Fruit fly (Drosophila melanogaster) whole organism, embryonic: Measurements from ENCODE around the gene CG4004.
A peak's percentile ranks its signal among the peaks of the same experiment; 100 is the strongest.

Experiments
- Atf6 ChIP-seq: fragments of 200-800 bp; sonication (Bioruptor generic); IDR thresholded peaks from 2 replicates; pipeline ENCODE4 v1.3.6; 2022; ENCODE audit warnings: missing biosample characterization, missing genetic modification characterization
- CG10654 ChIP-seq: fragments of 200-800 bp; sonication (Bioruptor generic); optimal IDR thresholded peaks from 2 replicates; lab custom pipeline; 2016; ENCODE audit warnings: missing biosample characterization, missing genetic modification characterization
- CG11456 ChIP-seq: fragments of 200-800 bp; sonication (Bioruptor generic); IDR thresholded peaks from 3 replicates; pipeline ENCODE4 v1.3.6; 2022; ENCODE audit warnings: missing biosample characterization, missing genetic modification characterization
- CG11504 ChIP-seq: fragments of 200-800 bp; sonication (Bioruptor generic); optimal IDR thresholded peaks from 3 replicates; lab custom pipeline; 2019; ENCODE audit warnings: missing biosample characterization, mild to moderate bottlenecking, missing genetic modification characterization, moderate library complexity
- CG13287 ChIP-seq: fragments of 200-800 bp; sonication (Bioruptor generic); IDR thresholded peaks from 2 replicates; pipeline ENCODE4 v1.3.6; 2022; ENCODE audit warnings: missing biosample characterization, missing genetic modification characterization; ENCODE audit not compliant: partially characterized antibody
- CG15479 ChIP-seq: fragments of 200-800 bp; sonication (Bioruptor generic); optimal IDR thresholded peaks from 3 replicates; lab custom pipeline; 2019; ENCODE audit warnings: missing biosample characterization, mild to moderate bottlenecking, missing genetic modification characterization, moderate library complexity
- CG1602 ChIP-seq: fragments of 200-800 bp; sonication (Bioruptor generic); optimal IDR thresholded peaks from 3 replicates; lab custom pipeline; 2016; ENCODE audit warnings: missing biosample characterization, missing genetic modification characterization
- CG17385 ChIP-seq: fragments of 200-800 bp; sonication (Bioruptor generic); optimal IDR thresholded peaks from 3 replicates; lab custom pipeline; 2018; ENCODE audit warnings: missing biosample characterization, mild to moderate bottlenecking, missing genetic modification characterization
- CG2129 ChIP-seq: fragments of 200-800 bp; sonication (Bioruptor generic); IDR thresholded peaks from 2 replicates; pipeline ENCODE4 v1.3.6; 2022; ENCODE audit warnings: missing biosample characterization, missing genetic modification characterization; ENCODE audit not compliant: partially characterized antibody
- CG2202 ChIP-seq: fragments of 200-800 bp; sonication (Bioruptor generic); optimal IDR thresholded peaks from 2 replicates; lab custom pipeline; 2018; ENCODE audit warnings: missing biosample characterization, mild to moderate bottlenecking, missing genetic modification characterization
- CG34422 ChIP-seq: fragments of 200-800 bp; sonication (Bioruptor generic); IDR thresholded peaks from 3 replicates; pipeline ENCODE4 v1.3.6; 2022; ENCODE audit warnings: missing biosample characterization, missing genetic modification characterization
- CG4854 ChIP-seq: fragments of 200-800 bp; sonication (Bioruptor generic); optimal IDR thresholded peaks from 2 replicates; lab custom pipeline; 2016; ENCODE audit warnings: missing biosample characterization, missing genetic modification characterization, inconsistent platforms
- CG5180 ChIP-seq: fragments of 200-800 bp; sonication (Bioruptor generic); optimal IDR thresholded peaks from 3 replicates; lab custom pipeline; 2017; ENCODE audit warnings: missing biosample characterization, missing genetic modification characterization, mild to moderate bottlenecking, moderate library complexity, missing genetic modification reagents
- CG6272 ChIP-seq: fragments of 200-800 bp; sonication (Bioruptor generic); IDR thresholded peaks from 2 replicates; pipeline ENCODE4 v1.3.6; 2022; ENCODE audit warnings: missing biosample characterization, missing genetic modification characterization
- CG7987 ChIP-seq: fragments of 200-800 bp; sonication (Bioruptor generic); optimal IDR thresholded peaks from 2 replicates; lab custom pipeline; 2018; ENCODE audit warnings: missing biosample characterization, mild to moderate bottlenecking, missing genetic modification characterization, moderate library complexity
- CG8089 ChIP-seq: fragments of 200-800 bp; sonication (Bioruptor generic); optimal IDR thresholded peaks from 3 replicates; lab custom pipeline; 2016; ENCODE audit warnings: missing biosample characterization, missing genetic modification characterization
- CG8359 ChIP-seq: fragments of 200-800 bp; sonication (Bioruptor generic); optimal IDR thresholded peaks from 2 replicates; lab custom pipeline; 2017; ENCODE audit warnings: missing biosample characterization, mild to moderate bottlenecking, missing genetic modification characterization, borderline replicate concordance
- CG8924 ChIP-seq: fragments of 200-800 bp; optimal IDR thresholded peaks from 3 replicates; lab custom pipeline; 2019; ENCODE audit warnings: missing biosample characterization, mild to moderate bottlenecking, missing genetic modification characterization, moderate library complexity
- CHES-1-like ChIP-seq: fragments of 200-800 bp; sonication (Bioruptor generic); optimal IDR thresholded peaks from 2 replicates; lab custom pipeline; 2016; ENCODE audit warnings: missing biosample characterization, missing genetic modification characterization
- Lpt ChIP-seq: fragments of >200 bp; optimal IDR thresholded peaks from 2 replicates; lab custom pipeline; 2018; ENCODE audit warnings: missing biosample characterization, missing genetic modification characterization
- Med ChIP-seq: fragments of 200-800 bp; sonication (Bioruptor generic); peaks from one replicate; lab custom pipeline; 2016; ENCODE audit warnings: missing biosample characterization, missing genetic modification characterization, mild to moderate bottlenecking, inconsistent platforms, moderate library complexity
- Opbp ChIP-seq: fragments of 200-800 bp; sonication (Bioruptor generic); IDR thresholded peaks from 3 replicates; pipeline ENCODE4 v1.3.6; 2022; ENCODE audit warnings: missing biosample characterization, missing genetic modification characterization; ENCODE audit not compliant: partially characterized antibody
- Six4 ChIP-seq: fragments of 200-800 bp; sonication (Bioruptor generic); optimal IDR thresholded peaks from 2 replicates; lab custom pipeline; 2016; ENCODE audit warnings: missing biosample characterization, missing genetic modification characterization
- YL-1 ChIP-seq: fragments of 200-800 bp; sonication (Bioruptor generic); optimal IDR thresholded peaks from 3 replicates; lab custom pipeline; 2017; ENCODE audit warnings: missing biosample characterization, mild to moderate bottlenecking, missing genetic modification characterization
- amos ChIP-seq: fragments of 200-800 bp; sonication (Bioruptor generic); IDR thresholded peaks from 2 replicates; pipeline ENCODE4 v1.3.6; 2022; ENCODE audit warnings: missing biosample characterization, missing genetic modification characterization; ENCODE audit not compliant: partially characterized antibody
- ash1 ChIP-seq: fragments of 200-800 bp; sonication (Bioruptor generic); optimal IDR thresholded peaks from 2 replicates; lab custom pipeline; 2018; ENCODE audit warnings: missing biosample characterization, mild to moderate bottlenecking, missing genetic modification characterization
- bigmax ChIP-seq: fragments of 200-800 bp; sonication (Bioruptor generic); optimal IDR thresholded peaks from 2 replicates; lab custom pipeline; 2018; ENCODE audit warnings: missing biosample characterization, mild to moderate bottlenecking, missing genetic modification characterization
- cad ChIP-seq: fragments of >200 bp; optimal IDR thresholded peaks from 2 replicates; lab custom pipeline; 2017; ENCODE audit warnings: missing biosample characterization, missing genetic modification characterization
- cg ChIP-seq: fragments of 200-800 bp; sonication (Bioruptor generic); optimal IDR thresholded peaks from 3 replicates; lab custom pipeline; 2019; ENCODE audit warnings: missing biosample characterization, mild to moderate bottlenecking, missing genetic modification characterization, moderate library complexity
- chinmo ChIP-seq: fragments of 200-800 bp; sonication (Bioruptor generic); IDR thresholded peaks from 4 replicates; pipeline ENCODE4 v1.3.6; 2022; ENCODE audit warnings: missing biosample characterization, missing genetic modification characterization; ENCODE audit not compliant: partially characterized antibody
- chm ChIP-seq: fragments of 200-800 bp; sonication (Bioruptor generic); IDR thresholded peaks from 2 replicates; pipeline ENCODE4 v1.3.6; 2022; ENCODE audit warnings: missing biosample characterization, missing genetic modification characterization
- chn ChIP-seq: fragments of 200-800 bp; sonication (Bioruptor generic); optimal IDR thresholded peaks from 2 replicates; lab custom pipeline; 2016; ENCODE audit warnings: missing biosample characterization, missing genetic modification characterization
- ci ChIP-seq: fragments of 200-800 bp; sonication (Bioruptor generic); IDR thresholded peaks from 3 replicates; pipeline ENCODE4 v1.3.6; 2022; ENCODE audit warnings: missing biosample characterization, missing genetic modification characterization
- klu ChIP-seq: fragments of 200-800 bp; sonication (Bioruptor generic); IDR thresholded peaks from 2 replicates; pipeline ENCODE4 v1.3.6; 2022; ENCODE audit warnings: missing biosample characterization, missing genetic modification characterization
- knrl ChIP-seq: fragments of 200-800 bp; sonication (Bioruptor generic); IDR thresholded peaks from 3 replicates; pipeline ENCODE4 v1.3.6; 2022; ENCODE audit warnings: missing biosample characterization, missing genetic modification characterization; ENCODE audit not compliant: partially characterized antibody
- lmd ChIP-seq: fragments of 200-800 bp; sonication (Bioruptor generic); IDR thresholded peaks from 2 replicates; pipeline ENCODE4 v1.3.6; 2022; ENCODE audit warnings: missing biosample characterization, missing genetic modification characterization
- mld ChIP-seq: fragments of 200-800 bp; sonication (Bioruptor generic); IDR thresholded peaks from 3 replicates; pipeline ENCODE4 v1.3.6; 2022; ENCODE audit warnings: missing biosample characterization, missing genetic modification characterization; ENCODE audit not compliant: partially characterized antibody
- nom ChIP-seq: fragments of 200-800 bp; sonication (Bioruptor generic); optimal IDR thresholded peaks from 2 replicates; lab custom pipeline; 2017; ENCODE audit warnings: missing biosample characterization, missing genetic modification characterization, mild to moderate bottlenecking, moderate library complexity, missing genetic modification reagents
- odd ChIP-seq: fragments of 200-800 bp; sonication (Bioruptor generic); optimal IDR thresholded peaks from 2 replicates; lab custom pipeline; 2017; ENCODE audit warnings: missing biosample characterization, mild to moderate bottlenecking, missing genetic modification characterization
- p53 ChIP-seq: fragments of 200-800 bp; sonication (Bioruptor generic); optimal IDR thresholded peaks from 2 replicates; lab custom pipeline; 2016; ENCODE audit warnings: missing biosample characterization, missing genetic modification characterization
- pfk ChIP-seq: fragments of 200-800 bp; sonication (Bioruptor generic); optimal IDR thresholded peaks from 2 replicates; lab custom pipeline; 2018; ENCODE audit warnings: missing biosample characterization, mild to moderate bottlenecking, missing genetic modification characterization, moderate library complexity
- seq ChIP-seq: fragments of 200-800 bp; sonication (Bioruptor generic); IDR thresholded peaks from 2 replicates; pipeline ENCODE4 v1.3.6; 2022; ENCODE audit warnings: missing biosample characterization, missing genetic modification characterization
- sna ChIP-seq: fragments of 200-800 bp; sonication (Bioruptor generic); IDR thresholded peaks from 2 replicates; pipeline ENCODE4 v1.3.6; 2022; ENCODE audit warnings: missing biosample characterization, missing genetic modification characterization; ENCODE audit not compliant: partially characterized antibody
- sqz ChIP-seq: fragments of 200-800 bp; sonication (Bioruptor generic); optimal IDR thresholded peaks from 3 replicates; lab custom pipeline; 2018; ENCODE audit warnings: missing biosample characterization, mild to moderate bottlenecking, missing genetic modification characterization
- unc-4 ChIP-seq: fragments of 200-800 bp; sonication (Bioruptor generic); IDR thresholded peaks from 2 replicates; pipeline ENCODE4 v1.3.6; 2022; ENCODE audit warnings: missing biosample characterization, missing genetic modification characterization; ENCODE audit not compliant: partially characterized antibody
- zfh2 ChIP-seq: fragments of 200-800 bp; sonication (Bioruptor generic); optimal IDR thresholded peaks from 2 replicates; lab custom pipeline; 2016; ENCODE audit warnings: missing biosample characterization, missing genetic modification characterization

CG4004 gene

DNA sequence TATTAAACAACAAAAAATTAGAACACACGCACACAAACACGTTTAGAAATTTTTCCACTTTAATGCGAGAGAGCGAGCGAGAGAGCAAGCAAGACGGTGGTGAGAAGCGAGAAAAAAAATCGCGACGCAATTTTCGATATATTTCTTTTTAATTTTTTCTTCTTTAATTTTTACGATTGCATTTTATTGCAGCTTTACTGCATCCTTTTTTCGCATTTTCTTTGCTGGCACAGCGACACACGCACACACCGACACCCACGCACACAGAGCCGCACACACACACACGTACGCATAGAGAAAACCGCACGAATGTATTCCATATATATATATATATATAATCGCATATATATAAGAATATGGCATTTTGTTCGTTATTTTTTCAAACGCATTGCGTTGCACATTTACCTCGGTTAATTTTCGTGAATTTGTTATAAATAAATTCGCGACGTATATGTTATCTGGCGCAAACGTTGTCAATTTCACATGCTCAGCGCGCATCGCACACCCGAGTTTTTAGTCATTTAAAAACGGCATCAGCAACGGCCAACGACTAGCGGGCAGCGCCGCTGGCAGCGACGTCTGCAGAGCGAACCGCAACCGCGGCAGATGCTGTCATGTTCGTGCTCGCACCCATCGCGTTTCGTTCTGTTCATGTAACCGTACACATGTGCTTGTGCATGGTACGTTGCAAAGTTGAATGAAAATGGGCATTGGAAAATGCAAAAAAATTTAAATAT, 1.9 kb upstream of the CG4004 start, which contains the start of gene Smr (continued):
- TF ChIP-seq pfk (no peak), CG11456 (GFP tag; lab: Robert Waterston, UW) (no peak), Med (GFP tag; lab: Kevin White, UChicago) (peak; percentile 62), CG13287 (GFP tag; lab: Robert Waterston, UW) (no peak; the same call in 1 of the 2 replicates), mld (GFP tag; lab: Robert Waterston, UW) (no peak), bigmax (no peak), klu (GFP tag; lab: Robert Waterston, UW) (no peak), Lpt (no peak), CG6272 (GFP tag; lab: Robert Waterston, UW) (no peak), chm (GFP tag; lab: Robert Waterston, UW) (peak; percentile 77), knrl (GFP tag; lab: Robert Waterston, UW) (no peak), CG8359 (GFP tag; lab: Kevin White, UChicago) (no peak), CG34422 (GFP tag; lab: Robert Waterston, UW) (no peak), CG5180 (GFP tag; lab: Kevin White, UChicago) (peak; percentile 99), CG10654 (GFP tag; lab: Kevin White, UChicago) (no peak), sqz (GFP tag; lab: Kevin White, UChicago) (peak; percentile 64), CG1602 (GFP tag; lab: Kevin White, UChicago) (no peak), chn (GFP tag; lab: Kevin White, UChicago) (no peak), CG4854 (GFP tag; lab: Kevin White, UChicago) (no peak), amos (peak; percentile 24; the same call in 1 of the 2 replicates), CG17385 (GFP tag; lab: Kevin White, UChicago) (peak; percentile 13), odd (no peak), zfh2 (GFP tag; lab: Kevin White, UChicago) (no peak), CHES-1-like (GFP tag; lab: Kevin White, UChicago) (no peak), CG2129 (no peak), seq (GFP tag; lab: Robert Waterston, UW) (no peak), ci (GFP tag; lab: Robert Waterston, UW) (no peak), CG8089 (GFP tag; lab: Kevin White, UChicago) (no peak), p53 (GFP tag; lab: Kevin White, UChicago) (peak; percentile 6), CG11504 (no peak), chinmo (GFP tag; lab: Robert Waterston, UW) (0 out of 4 replicates have a peak, but pooled peaks have one; percentile 70), CG8924 (tag; lab: Kevin White, UChicago) (peak; percentile 49), Six4 (GFP tag; lab: Kevin White, UChicago) (no peak), unc-4 (no peak), nom (GFP tag; lab: Kevin White, UChicago) (peak; percentile 28), CG2202 (no peak), Atf6 (GFP tag; lab: Robert Waterston, UW) (no peak), lmd (GFP tag; lab: Robert Waterston, UW) (no peak), cg (GFP tag; lab: Kevin White, UChicago) (peak; percentile 80), cad (GFP tag; lab: Kevin White, UChicago) (peak; percentile 21), sna (GFP tag; lab: Robert Waterston, UW) (no peak), YL-1 (GFP tag; lab: Kevin White, UChicago) (no peak), Opbp (GFP tag; lab: Robert Waterston, UW) (peak; percentile 25; the same call in 1 of the 3 replicates), ash1 (GFP tag; lab: Kevin White, UChicago) (peak; percentile 55), CG7987 (GFP tag; lab: Kevin White, UChicago) (no peak), CG15479 (GFP tag; lab: Kevin White, UChicago) (peak; percentile 12)
